Fruit fly (Drosophila melanogaster): ENCODE results near the gene Dredd.
"Not testable (repeated sequence)": the region's sequence is repeated elsewhere in the genome, so short reads cannot be mapped to it uniquely, and the experiment has no call there.

The Dredd gene

dm6 chrX:635495-636142 lies at the start of gene Dredd:
Gene Dredd, minus strand, starts transcription at chrX:635545.
- TF ChIP-seq CG17801 (GFP tag; optimal IDR thresholded peaks at IDR 0.05; ENCODE audit: partially characterized antibody) = peak; percentile 55

- TF ChIP-seq CG17801 (GFP tag; optimal IDR thresholded peaks at IDR 0.05; ENCODE audit: partially characterized antibody) = no peak
These were observed 43.2 kb upstream of the Dredd start for dm6 chrX:678503-678902.

dm6 chrX:658021-658420 lies 22.7 kb upstream of the Dredd start:
- TF ChIP-seq CG17801 (GFP tag; optimal IDR thresholded peaks at IDR 0.05; ENCODE audit: partially characterized antibody) = peak; percentile 45

- peak; percentile 10 for TF ChIP-seq CG17801 (GFP tag; optimal IDR thresholded peaks at IDR 0.05; ENCODE audit: partially characterized antibody)
These were observed 21.1 kb upstream of the Dredd start for dm6 chrX:656380-656925.

dm6 chrX:655492-656379 lies 20.4 kb upstream of the Dredd start, which contains the start of the genes Hmt4-20 and SkpA:
Gene Hmt4-20, minus strand, starts transcription at chrX:656033.
Gene SkpA, plus strand, starts transcription at chrX:656114.
- peak; percentile 16 for TF ChIP-seq CG17801 (GFP tag; optimal IDR thresholded peaks at IDR 0.05; ENCODE audit: partially characterized antibody)

dm6 chrX:654949-655348 lies 19.6 kb upstream of the Dredd start:
- TF ChIP-seq CG17801 (GFP tag; optimal IDR thresholded peaks at IDR 0.05; ENCODE audit: partially characterized antibody) = peak; percentile 97

dm6 chrX:654221-654620 lies 18.9 kb upstream of the Dredd start:
- TF ChIP-seq CG17801 (GFP tag; optimal IDR thresholded peaks at IDR 0.05; ENCODE audit: partially characterized antibody) = no peak

- no peak for TF ChIP-seq CG17801 (GFP tag; optimal IDR thresholded peaks at IDR 0.05; ENCODE audit: partially characterized antibody)
These were observed 11.8 kb upstream of the Dredd start, which contains the start of gene Roc1a for dm6 chrX:647056-647627. Gene Roc1a, plus strand, starts transcription at chrX:647304.

- TF ChIP-seq CG17801 (GFP tag; optimal IDR thresholded peaks at IDR 0.05; ENCODE audit: partially characterized antibody) = no peak
These were observed 11.2 kb upstream of the Dredd start for dm6 chrX:646395-647009.

- TF ChIP-seq CG17801 (GFP tag; optimal IDR thresholded peaks at IDR 0.05; ENCODE audit: partially characterized antibody) = not testable (repeated sequence)
These were observed 9.1 kb upstream of the Dredd start, which contains the start of gene CG13367 for dm6 chrX:644461-644860. Gene CG13367, plus strand, starts transcription at chrX:644761.

dm6 chrX:636606-637530 lies 1.5 kb upstream of the Dredd start:
- no peak for TF ChIP-seq CG17801 (GFP tag; optimal IDR thresholded peaks at IDR 0.05; ENCODE audit: partially characterized antibody)

dm6 chrX:629239-629821 lies 6.0 kb downstream of the Dredd start, which contains the start of the genes RpL36 and Mybbp1A:
Gene RpL36, minus strand, starts transcription at chrX:629483.
Gene Mybbp1A, plus strand, starts transcription at chrX:629773.
- TF ChIP-seq CG17801 (GFP tag; optimal IDR thresholded peaks at IDR 0.05; ENCODE audit: partially characterized antibody) = peak; percentile 49

- peak; percentile 37 for TF ChIP-seq CG17801 (GFP tag; optimal IDR thresholded peaks at IDR 0.05; ENCODE audit: partially characterized antibody)
These were observed 10.2 kb downstream of the Dredd start, which contains the start of the genes CG13364 and Hinfp for dm6 chrX:625157-625627. Gene CG13364, minus strand, starts transcription at chrX:625203. Gene Hinfp, plus strand, starts transcription at chrX:625542.
